Fruit fly (Drosophila melanogaster) whole organism, embryonic: ENCODE data around the gene Targ3.

Source experiments
- CG11247 ChIP-seq: fragments of 200-800 bp; sonication (Bioruptor generic); IDR thresholded peaks from 2 replicates; pipeline ENCODE4 v1.3.6; 2022; ENCODE audit warnings: missing biosample characterization, missing genetic modification characterization
- CG12769 ChIP-seq: fragments of 200-800 bp; sonication (Bioruptor generic); optimal IDR thresholded peaks from 2 replicates; lab custom pipeline; 2019; ENCODE audit warnings: missing biosample characterization, mild to moderate bottlenecking, missing genetic modification characterization, moderate library complexity
- CG13424 ChIP-seq: fragments of 200-800 bp; sonication (Bioruptor generic); optimal IDR thresholded peaks from 2 replicates; lab custom pipeline; 2019; ENCODE audit warnings: missing biosample characterization, mild to moderate bottlenecking, missing genetic modification characterization, moderate library complexity
- CG13624 ChIP-seq: fragments of 200-800 bp; sonication (Bioruptor generic); optimal IDR thresholded peaks from 2 replicates; lab custom pipeline; 2016; ENCODE audit warnings: missing biosample characterization, missing genetic modification characterization
- CG14441 ChIP-seq: fragments of 200-800 bp; sonication (Bioruptor generic); IDR thresholded peaks from 2 replicates; pipeline ENCODE4 v1.3.6; 2022; ENCODE audit warnings: missing biosample characterization, missing genetic modification characterization
- CG1529 ChIP-seq: fragments of 200-800 bp; sonication (Bioruptor generic); optimal IDR thresholded peaks from 3 replicates; lab custom pipeline; 2018; ENCODE audit warnings: missing biosample characterization, missing genetic modification characterization
- CG16813 ChIP-seq: fragments of 200-800 bp; sonication (Bioruptor generic); IDR thresholded peaks from 3 replicates; pipeline ENCODE4 v1.3.6; 2022; ENCODE audit warnings: missing biosample characterization, missing genetic modification characterization; ENCODE audit not compliant: partially characterized antibody
- CG18599 ChIP-seq: fragments of 200-800 bp; sonication (Bioruptor generic); optimal IDR thresholded peaks from 3 replicates; lab custom pipeline; 2017; ENCODE audit warnings: missing biosample characterization, missing genetic modification characterization, mild to moderate bottlenecking, moderate library complexity, missing genetic modification reagents
- CG2875 ChIP-seq: fragments of 200-800 bp; sonication (Bioruptor generic); optimal IDR thresholded peaks from 2 replicates; lab custom pipeline; 2017; ENCODE audit warnings: missing biosample characterization, mild to moderate bottlenecking, missing genetic modification characterization, missing genetic modification reagents
- CG4282 ChIP-seq: fragments of 200-800 bp; sonication (Bioruptor generic); optimal IDR thresholded peaks from 2 replicates; lab custom pipeline; 2016; ENCODE audit warnings: missing biosample characterization, missing genetic modification characterization
- CG5953 ChIP-seq: fragments of 200-800 bp; sonication (Bioruptor generic); IDR thresholded peaks from 2 replicates; pipeline ENCODE4 v1.3.6; 2022; ENCODE audit warnings: missing biosample characterization, missing genetic modification characterization
- CG6689 ChIP-seq: fragments of 200-800 bp; sonication (Bioruptor generic); IDR thresholded peaks from 2 replicates; pipeline ENCODE4 v1.3.6; 2022; ENCODE audit warnings: missing biosample characterization, missing genetic modification characterization
- CG6765 ChIP-seq: fragments of 200-800 bp; sonication (Bioruptor generic); optimal IDR thresholded peaks from 3 replicates; lab custom pipeline; 2017; ENCODE audit warnings: missing biosample characterization, mild to moderate bottlenecking, missing genetic modification characterization
- CG7963 ChIP-seq: fragments of 200-800 bp; sonication (Bioruptor generic); IDR thresholded peaks from 3 replicates; pipeline ENCODE4 v1.3.6; 2022; ENCODE audit warnings: missing biosample characterization, missing genetic modification characterization; ENCODE audit not compliant: partially characterized antibody
- CG9797 ChIP-seq: fragments of 200-800 bp; sonication (Bioruptor generic); optimal IDR thresholded peaks from 3 replicates; lab custom pipeline; 2018; ENCODE audit warnings: missing biosample characterization, mild to moderate bottlenecking, missing genetic modification characterization
- CHES-1-like ChIP-seq: fragments of 200-800 bp; sonication (Bioruptor generic); optimal IDR thresholded peaks from 2 replicates; lab custom pipeline; 2016; ENCODE audit warnings: missing biosample characterization, missing genetic modification characterization
- D ChIP-seq, 2 experiments: fragments of 200-800 bp in 1 of 2; fragments of >200 bp in 1 of 2; sonication (Bioruptor generic) in 1 of 2; optimal IDR thresholded peaks; 2 replicates in 1 of 2; 3 replicates in 1 of 2; lab custom pipeline; 2017; ENCODE audit warnings: mild to moderate bottlenecking in 1 of 2, missing biosample characterization in 1 of 2, missing genetic modification characterization in 1 of 2, missing genetic modification reagents in 1 of 2
- D19B ChIP-seq: fragments of 200-800 bp; sonication (Bioruptor generic); optimal IDR thresholded peaks from 2 replicates; lab custom pipeline; 2017; ENCODE audit warnings: missing biosample characterization, mild to moderate bottlenecking, missing genetic modification characterization
- Gsc ChIP-seq: fragments of 200-800 bp; sonication (Bioruptor generic); IDR thresholded peaks from 2 replicates; pipeline ENCODE4 v1.3.6; 2022; ENCODE audit warnings: missing biosample characterization, missing genetic modification characterization
- HLH3B ChIP-seq: fragments of 200-800 bp; sonication (Bioruptor generic); IDR thresholded peaks from 2 replicates; pipeline ENCODE4 v1.3.6; 2022; ENCODE audit warnings: missing biosample characterization, missing genetic modification characterization
- Hmr ChIP-seq: fragments of 200-800 bp; sonication (Bioruptor generic); optimal IDR thresholded peaks from 3 replicates; lab custom pipeline; 2017; ENCODE audit warnings: mild to moderate bottlenecking, missing biosample characterization, missing genetic modification reagents, missing genetic modification characterization
- Hr39 ChIP-seq: fragments of >200 bp; optimal IDR thresholded peaks from 2 replicates; lab custom pipeline; 2017
- Jarid2 ChIP-seq: fragments of 200-800 bp; sonication (Bioruptor generic); optimal IDR thresholded peaks from 3 replicates; lab custom pipeline; 2017; ENCODE audit warnings: mild to moderate bottlenecking, missing biosample characterization, missing genetic modification reagents, missing genetic modification characterization
- Med ChIP-seq: fragments of 200-800 bp; sonication (Bioruptor generic); peaks from one replicate; lab custom pipeline; 2016; ENCODE audit warnings: missing biosample characterization, missing genetic modification characterization, mild to moderate bottlenecking, inconsistent platforms, moderate library complexity
- Sox102F ChIP-seq: fragments of 200-800 bp; sonication (Bioruptor generic); optimal IDR thresholded peaks from 2 replicates; lab custom pipeline; 2018; ENCODE audit warnings: missing biosample characterization, mild to moderate bottlenecking, missing genetic modification characterization, moderate library complexity
- ash1 ChIP-seq: fragments of 200-800 bp; sonication (Bioruptor generic); optimal IDR thresholded peaks from 2 replicates; lab custom pipeline; 2018; ENCODE audit warnings: missing biosample characterization, mild to moderate bottlenecking, missing genetic modification characterization
- ato ChIP-seq: fragments of 200-800 bp; sonication (Bioruptor generic); IDR thresholded peaks from 2 replicates; pipeline ENCODE4 v1.3.6; 2022; ENCODE audit warnings: missing biosample characterization, missing genetic modification characterization; ENCODE audit not compliant: partially characterized antibody
- crp ChIP-seq, 2 experiments: fragments of 200-800 bp; sonication (Bioruptor generic); optimal IDR thresholded peaks; 2 replicates in 1 of 2; 3 replicates in 1 of 2; lab custom pipeline; 2017; ENCODE audit warnings: missing biosample characterization in 2 of 2, missing genetic modification characterization in 2 of 2, mild to moderate bottlenecking in 1 of 2, moderate library complexity in 1 of 2
- dm ChIP-seq: fragments of 200-800 bp; sonication (Bioruptor generic); optimal IDR thresholded peaks from 3 replicates; lab custom pipeline; 2016; ENCODE audit warnings: missing biosample characterization, missing genetic modification characterization
- esg ChIP-seq: fragments of 200-800 bp; sonication (Bioruptor generic); conservative IDR thresholded peaks from 2 replicates; pipeline ENCODE4 v1.3.6; 2022; ENCODE audit warnings: missing biosample characterization, missing genetic modification characterization
- ewg ChIP-seq: fragments of 200-800 bp; sonication (Bioruptor generic); optimal IDR thresholded peaks from 3 replicates; lab custom pipeline; 2017; ENCODE audit warnings: mild to moderate bottlenecking, missing biosample characterization, missing genetic modification reagents, missing genetic modification characterization
- gfzf ChIP-seq: fragments of 200-800 bp; sonication (Bioruptor generic); optimal IDR thresholded peaks from 2 replicates; lab custom pipeline; 2016; ENCODE audit warnings: missing biosample characterization, mild to moderate bottlenecking, missing genetic modification characterization, moderate library complexity
- gsb ChIP-seq: fragments of 200-800 bp; sonication (Bioruptor generic); IDR thresholded peaks from 2 replicates; pipeline ENCODE4 v1.3.6; 2022; ENCODE audit warnings: missing biosample characterization, missing genetic modification characterization
- insv ChIP-seq, 2 experiments: fragments of 200-800 bp; sonication (Bioruptor generic); optimal IDR thresholded peaks; 3 replicates each; lab custom pipeline; 2016 to 2018; ENCODE audit warnings: missing biosample characterization in 2 of 2, missing genetic modification characterization in 2 of 2
- jumu ChIP-seq: fragments of 200-800 bp; sonication (Bioruptor generic); optimal IDR thresholded peaks from 3 replicates; lab custom pipeline; 2016; ENCODE audit warnings: missing biosample characterization, missing genetic modification characterization
- kay ChIP-seq: fragments of 200-800 bp; sonication (Bioruptor generic); optimal IDR thresholded peaks from 2 replicates; lab custom pipeline; 2016; ENCODE audit warnings: missing biosample characterization, missing genetic modification characterization
- knrl ChIP-seq: fragments of 200-800 bp; sonication (Bioruptor generic); IDR thresholded peaks from 3 replicates; pipeline ENCODE4 v1.3.6; 2022; ENCODE audit warnings: missing biosample characterization, missing genetic modification characterization; ENCODE audit not compliant: partially characterized antibody
- oc ChIP-seq: fragments of 200-800 bp; sonication (Bioruptor generic); optimal IDR thresholded peaks from 2 replicates; lab custom pipeline; 2018; ENCODE audit warnings: missing biosample characterization, mild to moderate bottlenecking, missing genetic modification characterization, moderate library complexity
- odd ChIP-seq: fragments of 200-800 bp; sonication (Bioruptor generic); optimal IDR thresholded peaks from 2 replicates; lab custom pipeline; 2017; ENCODE audit warnings: missing biosample characterization, mild to moderate bottlenecking, missing genetic modification characterization
- onecut ChIP-seq: fragments of 200-800 bp; sonication (Bioruptor generic); IDR thresholded peaks from 2 replicates; pipeline ENCODE4 v1.3.6; 2022; ENCODE audit warnings: missing biosample characterization, missing genetic modification characterization
- pita ChIP-seq: fragments of 200-800 bp; sonication (Bioruptor generic); optimal IDR thresholded peaks from 2 replicates; lab custom pipeline; 2017; ENCODE audit warnings: missing biosample characterization, mild to moderate bottlenecking, missing genetic modification characterization
- scrt ChIP-seq: fragments of 200-800 bp; sonication (Bioruptor generic); optimal IDR thresholded peaks from 2 replicates; lab custom pipeline; 2018; ENCODE audit warnings: missing biosample characterization, mild to moderate bottlenecking, missing genetic modification characterization, moderate library complexity
- sens-2 ChIP-seq: fragments of 200-800 bp; sonication (Bioruptor generic); IDR thresholded peaks from 2 replicates; pipeline ENCODE4 v1.3.6; 2022; ENCODE audit warnings: missing biosample characterization, missing genetic modification characterization
- sim ChIP-seq: fragments of 200-800 bp; sonication (Bioruptor generic); IDR thresholded peaks from 2 replicates; pipeline ENCODE4 v1.3.6; 2022; ENCODE audit warnings: missing biosample characterization, missing genetic modification characterization
- so ChIP-seq: fragments of 200-800 bp; sonication (Bioruptor generic); IDR thresholded peaks from 3 replicates; pipeline ENCODE4 v1.3.6; 2022; ENCODE audit warnings: missing biosample characterization, missing genetic modification characterization
- ttk ChIP-seq: fragments of 200-800 bp; sonication (Bioruptor generic); IDR thresholded peaks from 2 replicates; pipeline ENCODE4 v2.1.2; 2022; ENCODE audit warnings: missing biosample characterization, missing genetic modification characterization
- tup ChIP-seq: fragments of 200-800 bp; sonication (Bioruptor generic); optimal IDR thresholded peaks from 2 replicates; lab custom pipeline; 2016; ENCODE audit warnings: missing biosample characterization, mild to moderate bottlenecking, missing genetic modification characterization, moderate library complexity
- twi ChIP-seq: fragments of 200-800 bp; optimal IDR thresholded peaks from 2 replicates; lab custom pipeline; 2019; ENCODE audit warnings: missing biosample characterization, mild to moderate bottlenecking, missing genetic modification characterization, moderate library complexity
- usp ChIP-seq: fragments of >200 bp; optimal IDR thresholded peaks from 2 replicates; lab custom pipeline; 2017; ENCODE audit warnings: missing biosample characterization, missing genetic modification characterization
- wor ChIP-seq: fragments of 200-800 bp; sonication (Bioruptor generic); IDR thresholded peaks from 2 replicates; pipeline ENCODE4 v1.3.6; 2022; ENCODE audit warnings: missing biosample characterization, missing genetic modification characterization
- z ChIP-seq: fragments of 200-800 bp; sonication (Bioruptor generic); IDR thresholded peaks from 3 replicates; pipeline ENCODE4 v1.3.6; 2022; ENCODE audit warnings: missing biosample characterization, missing genetic modification characterization

The Targ3 gene

DNA sequence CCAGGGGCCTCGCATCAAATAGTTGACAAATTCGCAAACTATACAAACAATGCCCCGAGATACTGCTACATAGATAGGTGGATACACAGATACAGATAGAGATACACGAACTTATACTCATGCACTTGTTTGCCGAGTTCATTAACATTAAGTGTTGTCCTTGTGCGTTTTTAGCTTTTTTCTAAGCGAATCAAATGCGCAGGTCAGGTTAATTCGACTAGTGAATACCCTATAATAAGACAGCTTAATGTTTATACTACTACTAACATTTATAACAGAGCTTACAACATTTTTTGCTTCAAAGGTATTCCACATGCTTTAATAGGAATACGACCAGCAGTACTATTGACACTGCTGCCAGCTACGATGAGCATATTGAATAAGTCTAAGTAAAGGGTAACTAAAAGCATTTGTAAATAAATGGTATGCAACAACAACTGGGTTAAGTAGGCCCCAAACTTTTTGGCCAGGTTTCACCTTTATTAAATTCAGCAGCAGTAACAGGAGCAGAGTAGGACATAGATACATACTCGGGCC lies 44.9 kb downstream of the Targ3 start (continued):
- no peak for TF ChIP-seq ato (GFP tag; lab: Robert Waterston, UW)
- TF ChIP-seq dm (GFP tag; lab: Kevin White, UChicago), result no peak
- peak; percentile 13 for TF ChIP-seq Hmr (GFP tag; lab: Kevin White, UChicago)
- no peak for TF ChIP-seq ttk (GFP tag; lab: Robert Waterston, UW)
- TF ChIP-seq odd (GFP tag; lab: Kevin White, UChicago), result no peak
- TF ChIP-seq oc (tag; lab: Kevin White, UChicago), result no peak
- TF ChIP-seq ewg (GFP tag; lab: Kevin White, UChicago), result no peak
- TF ChIP-seq z (GFP tag; lab: Robert Waterston, UW), result no peak
- no peak for TF ChIP-seq Hr39 (lab: Kevin White, UChicago)
- no peak for TF ChIP-seq Gsc (GFP tag; lab: Robert Waterston, UW)
- no peak for TF ChIP-seq CG5953 (GFP tag; lab: Robert Waterston, UW)
- TF ChIP-seq CG6765, result no peak
- TF ChIP-seq crp (GFP tag; optimal IDR thresholded peaks at IDR 0.05; lab: Kevin White, UChicago), result no peak
- TF ChIP-seq CG1529 (GFP tag; lab: Kevin White, UChicago), result no peak
- no peak for TF ChIP-seq usp (GFP tag; lab: Kevin White, UChicago)
- TF ChIP-seq D19B (GFP tag; lab: Kevin White, UChicago), result peak; percentile 48
- peak; percentile 28 for TF ChIP-seq CG18599
- TF ChIP-seq esg (GFP tag; lab: Robert Waterston, UW), result peak; percentile 30; the same call in 1 of the 2 replicates
- no peak for TF ChIP-seq CG14441 (GFP tag; lab: Robert Waterston, UW)
- TF ChIP-seq HLH3B (GFP tag; lab: Robert Waterston, UW), result no peak
- no peak for TF ChIP-seq gfzf (GFP tag; lab: Kevin White, UChicago)
- TF ChIP-seq so (GFP tag; lab: Robert Waterston, UW), result no peak
- no peak for TF ChIP-seq wor
- TF ChIP-seq onecut (GFP tag; lab: Robert Waterston, UW), result no peak
- no peak for TF ChIP-seq twi
- TF ChIP-seq CG4282 (GFP tag; lab: Kevin White, UChicago), result no peak
- TF ChIP-seq CG13624 (GFP tag; lab: Kevin White, UChicago), result peak; percentile 18
- no peak for TF ChIP-seq CHES-1-like
- TF ChIP-seq Med, result peak; percentile 56
- TF ChIP-seq ash1 (GFP tag; lab: Kevin White, UChicago), result no peak
- TF ChIP-seq gsb (GFP tag; lab: Robert Waterston, UW), result no peak
- peak; percentile 1 for TF ChIP-seq Sox102F (GFP tag; lab: Kevin White, UChicago)
- no peak for TF ChIP-seq tup (GFP tag; lab: Kevin White, UChicago)
- no peak for TF ChIP-seq CG16813
- no peak for TF ChIP-seq jumu (GFP tag; lab: Kevin White, UChicago)
- TF ChIP-seq sim, result no peak
- no peak for TF ChIP-seq knrl
- no peak for TF ChIP-seq CG6689 (GFP tag; lab: Robert Waterston, UW)
- TF ChIP-seq CG9797 (GFP tag; lab: Kevin White, UChicago), result no peak
- TF ChIP-seq scrt, result no peak
- no peak for TF ChIP-seq sens-2 (GFP tag; lab: Robert Waterston, UW)
- TF ChIP-seq CG2875 (GFP tag; lab: Kevin White, UChicago), result no peak
- TF ChIP-seq Jarid2 (GFP tag; lab: Kevin White, UChicago), result peak; percentile 7
- peak; percentile 47 for TF ChIP-seq CG12769 (tag; lab: Kevin White, UChicago)
- TF ChIP-seq D (optimal IDR thresholded peaks at IDR 0.05; lab: Kevin White, UChicago), result no peak
- no peak for TF ChIP-seq D (GFP tag; optimal IDR thresholded peaks at IDR 0.05; lab: Kevin White, UChicago)
- TF ChIP-seq CG13424 (tag; lab: Kevin White, UChicago), result peak; percentile 29
- TF ChIP-seq pita (GFP tag; lab: Kevin White, UChicago), result no peak
- no peak for TF ChIP-seq kay (GFP tag; lab: Kevin White, UChicago)
- TF ChIP-seq insv (GFP tag; optimal IDR thresholded peaks at IDR 0.05; lab: Kevin White, UChicago), result no peak
- no peak for TF ChIP-seq CG7963 (GFP tag; lab: Robert Waterston, UW)
- TF ChIP-seq CG11247 (GFP tag; lab: Robert Waterston, UW), result no peak
